Worm (Caenorhabditis elegans) whole organism, L4 larva: Measurements from ENCODE around the gene fbxb-3.

Experiments used
- D1046.2 ChIP-seq: fragments of 200-800 bp; sonication (Bioruptor generic); IDR thresholded peaks from 2 replicates; pipeline ENCODE4 v1.3.6; 2022; ENCODE audit warnings: missing genetic modification characterization, missing compliant biosample characterization
- F37D6.2 ChIP-seq: sonication (generic microtip); optimal IDR thresholded peaks from 2 replicates; lab custom pipeline; 2016; ENCODE audit warnings: mild to moderate bottlenecking, missing genetic modification characterization, missing compliant biosample characterization
- F49E8.2 ChIP-seq: sonication (generic microtip); optimal IDR thresholded peaks from 2 replicates; lab custom pipeline; 2016; ENCODE audit warnings: missing compliant biosample characterization, mild to moderate bottlenecking, missing genetic modification characterization, borderline replicate concordance
- T26A8.4 ChIP-seq: fragments of 200-800 bp; sonication (Bioruptor generic); IDR thresholded peaks from 2 replicates; pipeline ENCODE4 v1.3.6; 2022; ENCODE audit warnings: missing genetic modification characterization, missing compliant biosample characterization
- Y48G9A.11 ChIP-seq: fragments of 200-800 bp; sonication (Bioruptor generic); IDR thresholded peaks from 2 replicates; pipeline ENCODE4 v1.3.6; 2022; ENCODE audit warnings: missing genetic modification reagents, missing genetic modification characterization, missing compliant biosample characterization
- Y75B8A.6 ChIP-seq: fragments of 200-800 bp; sonication (Bioruptor generic); IDR thresholded peaks from 2 replicates; pipeline ENCODE4 v1.3.6; 2022; ENCODE audit warnings: missing genetic modification reagents, missing genetic modification characterization, missing compliant biosample characterization
- aha-1 ChIP-seq: fragments of 150-350 bp; peaks from one replicate; lab custom pipeline; 2014; ENCODE audit warnings: missing biosample characterization, missing genetic modification characterization
- ama-1 ChIP-seq: fragments of 150-350 bp; optimal IDR thresholded peaks from 2 replicates; lab custom pipeline; 2014; ENCODE audit warnings: inconsistent platforms, mixed read lengths
- arid-1 ChIP-seq: fragments of 200-800 bp; sonication (Bioruptor generic); conservative IDR thresholded peaks from 2 replicates; pipeline ENCODE4 v1.3.6; 2022; ENCODE audit warnings: missing genetic modification reagents, missing genetic modification characterization, missing compliant biosample characterization
- ceh-20 ChIP-seq: fragments of 200-800 bp; sonication (Bioruptor generic); IDR thresholded peaks from 2 replicates; pipeline ENCODE4 v1.3.6; 2022; ENCODE audit warnings: missing genetic modification reagents, missing genetic modification characterization, missing compliant biosample characterization
- ceh-82 ChIP-seq: sonication (generic microtip); optimal IDR thresholded peaks from 2 replicates; lab custom pipeline; 2017; ENCODE audit warnings: missing biosample characterization, missing genetic modification characterization
- ces-1 ChIP-seq: fragments of 150-350 bp; sonication (generic microtip); optimal IDR thresholded peaks from 4 replicates; lab custom pipeline; 2014; ENCODE audit warnings: missing biosample characterization, missing genetic modification reagents, missing genetic modification characterization
- daf-16 ChIP-seq, 3 experiments: sonication (generic microtip); optimal IDR thresholded peaks; 2 replicates each; lab custom pipeline; 2016 to 2017; ENCODE audit warnings: missing genetic modification characterization in 3 of 3, missing genetic modification reagents in 3 of 3, mild to moderate bottlenecking in 2 of 3, missing compliant biosample characterization in 2 of 3, missing biosample characterization in 1 of 3, moderate library complexity in 1 of 3
- dmd-9 ChIP-seq: fragments of 200-800 bp; sonication (Bioruptor generic); IDR thresholded peaks from 2 replicates; pipeline ENCODE4 v1.3.6; 2022; ENCODE audit warnings: missing genetic modification reagents, missing genetic modification characterization, missing compliant biosample characterization
- dpl-1 ChIP-seq: fragments of 150-350 bp; optimal IDR thresholded peaks from 2 replicates; lab custom pipeline; 2014; ENCODE audit warnings: missing biosample characterization, missing genetic modification reagents, missing genetic modification characterization
- dve-1 ChIP-seq: sonication (generic microtip); optimal IDR thresholded peaks from 2 replicates; lab custom pipeline; 2017; ENCODE audit warnings: antibody characterized with exemption, mild to moderate bottlenecking, missing genetic modification characterization, missing compliant biosample characterization; ENCODE audit not compliant: insufficient read depth
- fkh-10 ChIP-seq: fragments of 150-350 bp; optimal IDR thresholded peaks from 2 replicates; lab custom pipeline; 2014; ENCODE audit warnings: missing biosample characterization, missing genetic modification reagents, missing genetic modification characterization
- gei-8 ChIP-seq: fragments of 200-800 bp; sonication (Bioruptor generic); optimal IDR thresholded peaks from 2 replicates; lab custom pipeline; 2018; ENCODE audit warnings: mild to moderate bottlenecking, missing genetic modification characterization, missing compliant biosample characterization
- hlh-30 ChIP-seq: sonication (generic microtip); optimal IDR thresholded peaks from 2 replicates; lab custom pipeline; 2017; ENCODE audit warnings: antibody characterized with exemption, mild to moderate bottlenecking, missing genetic modification characterization, missing compliant biosample characterization; ENCODE audit not compliant: insufficient read depth
- lin-13 ChIP-seq: fragments of 150-350 bp; optimal IDR thresholded peaks from 2 replicates; lab custom pipeline; 2014; ENCODE audit warnings: missing biosample characterization, missing genetic modification reagents, missing genetic modification characterization
- lin-38 ChIP-seq: fragments of 200-800 bp; sonication (Bioruptor generic); IDR thresholded peaks from 2 replicates; pipeline ENCODE4 v1.3.6; 2022; ENCODE audit warnings: missing genetic modification reagents, missing genetic modification characterization, missing compliant biosample characterization
- lin-39 ChIP-seq: fragments of 150-350 bp; optimal IDR thresholded peaks from 2 replicates; lab custom pipeline; 2014; ENCODE audit warnings: missing biosample characterization, missing genetic modification reagents, missing genetic modification characterization
- lsy-2 ChIP-seq, 2 experiments: fragments of 150-350 bp in 1 of 2; sonication (generic microtip) in 1 of 2; optimal IDR thresholded peaks; 2 replicates each; lab custom pipeline; 2014 to 2017; ENCODE audit warnings: missing biosample characterization in 2 of 2, missing genetic modification characterization in 2 of 2
- madf-5 ChIP-seq, 2 experiments: fragments of 200-800 bp; sonication (Bioruptor generic); IDR thresholded peaks; 2 replicates each; pipeline ENCODE4 v1.3.6; 2022; ENCODE audit warnings: missing compliant biosample characterization in 2 of 2, missing genetic modification characterization in 2 of 2
- madf-9 ChIP-seq: fragments of 200-800 bp; sonication (Bioruptor generic); conservative IDR thresholded peaks from 2 replicates; pipeline ENCODE4 v1.3.6; 2022; ENCODE audit warnings: missing genetic modification reagents, missing genetic modification characterization, missing compliant biosample characterization
- mep-1 ChIP-seq: fragments of 150-350 bp; sonication (generic microtip); optimal IDR thresholded peaks from 3 replicates; lab custom pipeline; 2014; ENCODE audit warnings: missing biosample characterization, missing genetic modification characterization
- mes-2 ChIP-seq: sonication (generic microtip); optimal IDR thresholded peaks from 2 replicates; lab custom pipeline; 2016; ENCODE audit warnings: missing genotype, mild to moderate bottlenecking, missing genetic modification characterization, missing compliant biosample characterization; ENCODE audit not compliant: poor library complexity, severe bottlenecking
- nhr-11 ChIP-seq: fragments of 150-350 bp; optimal IDR thresholded peaks from 2 replicates; lab custom pipeline; 2014; ENCODE audit warnings: missing biosample characterization, missing genetic modification characterization
- nhr-111 ChIP-seq: fragments of 200-800 bp; sonication (Bioruptor generic); optimal IDR thresholded peaks from 2 replicates; lab custom pipeline; 2018; ENCODE audit warnings: mild to moderate bottlenecking, missing genetic modification characterization, missing compliant biosample characterization
- nhr-237 ChIP-seq: sonication (generic microtip); optimal IDR thresholded peaks from 2 replicates; lab custom pipeline; 2017; ENCODE audit warnings: missing biosample characterization, missing genetic modification characterization
- nhr-42 ChIP-seq: fragments of 200-800 bp; sonication (Bioruptor generic); IDR thresholded peaks from 2 replicates; pipeline ENCODE4 v1.3.6; 2022; ENCODE audit warnings: missing genetic modification characterization, missing compliant biosample characterization
- nhr-48 ChIP-seq: sonication (generic microtip); optimal IDR thresholded peaks from 2 replicates; lab custom pipeline; 2016; ENCODE audit warnings: mild to moderate bottlenecking, missing genetic modification characterization, missing compliant biosample characterization
- nhr-6 ChIP-seq: fragments of 150-350 bp; optimal IDR thresholded peaks from 2 replicates; lab custom pipeline; 2014; ENCODE audit warnings: missing biosample characterization, missing genetic modification characterization
- nhr-77 ChIP-seq: fragments of 150-350 bp; optimal IDR thresholded peaks from 2 replicates; lab custom pipeline; 2014; ENCODE audit warnings: missing biosample characterization, missing genetic modification characterization
- pqm-1 ChIP-seq: sonication (generic microtip); optimal IDR thresholded peaks from 2 replicates; lab custom pipeline; 2017; ENCODE audit warnings: missing biosample characterization, missing genetic modification characterization
- rbr-2 ChIP-seq: sonication (generic microtip); optimal IDR thresholded peaks from 2 replicates; lab custom pipeline; 2016; ENCODE audit warnings: missing genotype, missing genetic modification characterization, missing compliant biosample characterization
- saeg-2 ChIP-seq: fragments of 200-800 bp; sonication (Bioruptor generic); IDR thresholded peaks from 2 replicates; pipeline ENCODE4 v1.3.6; 2022; ENCODE audit warnings: missing genetic modification reagents, missing genetic modification characterization, missing compliant biosample characterization
- sdz-12 ChIP-seq: fragments of 200-800 bp; sonication (Bioruptor generic); optimal IDR thresholded peaks from 2 replicates; lab custom pipeline; 2018; ENCODE audit warnings: mild to moderate bottlenecking, missing genetic modification characterization, missing compliant biosample characterization
- set-16 ChIP-seq: fragments of 200-800 bp; sonication (Bioruptor generic); IDR thresholded peaks from 2 replicates; pipeline ENCODE4 v1.3.6; 2022; ENCODE audit warnings: missing genetic modification reagents, missing genetic modification characterization, missing compliant biosample characterization
- unc-39 ChIP-seq: sonication (generic microtip); optimal IDR thresholded peaks from 2 replicates; lab custom pipeline; 2017; ENCODE audit warnings: missing biosample characterization, missing genetic modification characterization
- unc-62 ChIP-seq, 3 experiments: fragments of 150-350 bp in 1 of 3; sonication (generic microtip); optimal IDR thresholded peaks in 2 of 3; peaks in 1 of 3; 1 replicate in 1 of 3; 2 replicates in 2 of 3; lab custom pipeline; 2014 to 2017; ENCODE audit warnings: missing biosample characterization in 3 of 3, missing genetic modification characterization in 3 of 3, missing genetic modification reagents in 3 of 3, missing genotype in 1 of 3
- vab-7 ChIP-seq: fragments of 200-800 bp; sonication (Bioruptor generic); IDR thresholded peaks from 2 replicates; pipeline ENCODE4 v1.3.6; 2022; ENCODE audit warnings: missing genetic modification reagents, missing genetic modification characterization, missing compliant biosample characterization

fbxb-3 gene

DNA sequence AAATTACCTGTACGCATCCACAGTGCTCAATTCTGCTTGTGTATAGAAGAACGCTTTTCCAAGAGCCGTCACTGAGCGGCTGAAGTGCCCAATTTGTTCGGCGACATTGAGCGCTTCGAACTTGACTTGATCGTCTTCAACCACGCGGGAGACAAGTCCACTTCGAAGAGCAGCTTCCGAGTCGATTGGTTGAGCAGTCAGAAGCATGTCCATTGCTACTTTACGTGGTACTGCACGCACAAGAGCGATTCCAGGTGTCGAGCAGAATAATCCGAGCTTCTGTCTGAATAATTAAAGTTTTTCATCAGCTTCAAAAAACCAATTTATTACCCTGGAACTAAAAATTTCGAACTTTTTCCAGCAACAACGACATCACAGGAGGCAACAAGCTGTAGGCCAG is 16.7 kb downstream of the fbxb-3 start:
- peak in 1 of 2 experiments; percentile 92 for TF ChIP-seq unc-62 (GFP tag; optimal IDR thresholded peaks at IDR 0.05 in 1 of 2; lab: Kevin White, UChicago)
- no peak for TF ChIP-seq unc-62 (tag; optimal IDR thresholded peaks at IDR 0.05; lab: Kevin White, UChicago)
- TF ChIP-seq saeg-2 (GFP tag; lab: Robert Waterston, UW) = no peak
- TF ChIP-seq unc-39 (tag; lab: Kevin White, UChicago) = no peak
- TF ChIP-seq madf-5 (GFP tag; IDR thresholded peaks at IDR 0.05; lab: Robert Waterston, UW) = no peak
- no peak for TF ChIP-seq T26A8.4 (GFP tag; lab: Robert Waterston, UW)
- no peak for TF ChIP-seq dmd-9 (GFP tag; lab: Robert Waterston, UW)
- TF ChIP-seq nhr-42 (GFP tag; lab: Robert Waterston, UW) = no peak

DNA sequence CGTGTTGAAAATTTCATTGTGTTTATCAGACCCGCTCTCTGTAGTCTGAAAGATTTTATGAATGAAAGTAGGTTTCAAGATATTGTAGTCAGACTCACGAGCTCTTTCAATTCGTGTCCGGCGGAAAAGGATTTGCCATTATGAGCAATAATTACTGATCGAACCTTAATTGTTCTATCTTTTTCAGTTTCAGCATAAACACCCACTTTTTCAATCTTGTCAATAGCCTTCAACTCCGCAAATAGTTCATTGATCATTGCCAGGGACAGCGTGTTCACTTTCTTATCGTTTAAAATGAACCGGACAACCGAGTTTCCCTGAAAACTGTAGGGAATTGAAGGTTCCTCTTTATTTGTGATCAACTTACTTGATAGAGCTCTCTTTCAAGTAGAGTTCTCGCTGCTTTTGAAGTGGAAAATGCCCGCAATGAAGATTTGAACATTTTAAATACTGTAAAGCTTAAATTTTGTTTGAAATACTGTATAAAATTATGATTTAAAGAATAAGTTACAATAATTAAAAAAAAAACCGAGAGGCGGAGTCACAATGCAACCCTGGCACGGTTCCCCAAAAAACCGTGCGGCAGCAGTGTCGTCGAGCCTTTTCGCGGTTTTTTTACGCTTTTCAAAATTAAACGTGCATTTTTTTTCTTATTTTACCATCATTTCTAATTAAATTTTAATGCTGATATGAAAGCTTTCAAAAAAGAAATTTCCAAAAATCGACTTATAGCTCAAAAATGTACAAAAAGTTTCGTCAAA is 17.3 kb downstream of the fbxb-3 start, which contains the start of gene ech-2:
ech-2 (minus strand) TSS at position 452 of the 761 bp plus-strand sequence.
- TF ChIP-seq daf-16 (GFP tag; optimal IDR thresholded peaks at IDR 0.05; lab: Kevin White, UChicago) = no peak
- peak; percentile 53 for TF ChIP-seq daf-16 (tag; optimal IDR thresholded peaks at IDR 0.05; lab: Kevin White, UChicago)
- TF ChIP-seq Y75B8A.6 (GFP tag; lab: Robert Waterston, UW) = no peak
- peak; percentile 29 for TF ChIP-seq mep-1 (tag; lab: Kevin White, UChicago)
- peak; percentile 69 for TF ChIP-seq mes-2 (tag; lab: Kevin White, UChicago)
- TF ChIP-seq rbr-2 (tag; lab: Kevin White, UChicago) = peak; percentile 2
- TF ChIP-seq dve-1 (tag; lab: Kevin White, UChicago) = peak; percentile 41
- TF ChIP-seq hlh-30 (tag; lab: Kevin White, UChicago) = peak; percentile 38
- TF ChIP-seq aha-1 = peak; percentile 94
- TF ChIP-seq unc-62 (GFP tag; optimal IDR thresholded peaks at IDR 0.05 in 1 of 2; lab: Kevin White, UChicago) = peak in 1 of 2 experiments; percentile 23
- no peak for TF ChIP-seq unc-62 (tag; optimal IDR thresholded peaks at IDR 0.05; lab: Kevin White, UChicago)
- peak; percentile 58 for TF ChIP-seq lin-38 (GFP tag; lab: Robert Waterston, UW)
- no peak for TF ChIP-seq ceh-82 (tag; lab: Kevin White, UChicago)
- peak; percentile 42 for TF ChIP-seq dpl-1 (GFP tag; lab: Kevin White, UChicago)
- no peak for TF ChIP-seq nhr-237
- TF ChIP-seq lsy-2 (tag; optimal IDR thresholded peaks at IDR 0.05; lab: Kevin White, UChicago) = peak in 1 of 2 experiments; percentile 43
- no peak for TF ChIP-seq lin-13 (GFP tag; lab: Kevin White, UChicago)

DNA sequence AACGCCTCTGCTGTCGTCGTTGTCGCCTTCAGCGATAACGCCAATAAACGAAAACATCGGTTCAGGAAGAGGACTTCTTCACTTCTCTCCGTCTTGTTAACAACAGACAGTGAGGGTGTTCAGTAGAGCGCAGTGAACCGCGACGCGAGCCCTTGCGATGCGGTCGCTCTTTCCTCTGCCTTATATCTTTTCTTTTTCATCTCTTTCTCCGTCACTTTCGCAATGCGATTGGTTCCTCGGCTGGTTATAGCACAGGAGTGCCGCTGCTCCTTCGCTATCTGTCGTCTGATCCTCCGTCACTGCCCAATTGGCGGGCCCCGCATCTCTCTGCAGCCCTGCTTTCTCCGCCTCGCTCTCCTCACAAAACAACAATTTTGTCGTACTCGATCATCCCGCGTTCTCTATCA is 18.4 kb downstream of the fbxb-3 start:
- TF ChIP-seq mep-1 (tag; lab: Kevin White, UChicago) = peak; percentile 81
- TF ChIP-seq nhr-111 (GFP tag; lab: Kevin White, UChicago) = no peak
- no peak for TF ChIP-seq gei-8 (GFP tag; lab: Kevin White, UChicago)
- TF ChIP-seq ces-1 (GFP tag; lab: Kevin White, UChicago) = no peak
- TF ChIP-seq set-16 (GFP tag; lab: Robert Waterston, UW) = peak; percentile 87
- TF ChIP-seq D1046.2 (GFP tag; lab: Robert Waterston, UW) = no peak
- no peak for TF ChIP-seq pqm-1 (tag; lab: Kevin White, UChicago)
- TF ChIP-seq arid-1 (GFP tag; lab: Robert Waterston, UW) = no peak; the same call in 1 of the 2 replicates
- TF ChIP-seq aha-1 = peak; percentile 96
- TF ChIP-seq lin-39 (tag; lab: Kevin White, UChicago) = no peak
- 0 out of 2 replicates have a peak, but pooled peaks have one; percentile 39 for TF ChIP-seq vab-7
- TF ChIP-seq madf-9 = 0 out of 2 replicates have a peak, but pooled peaks have one; percentile 46
- TF ChIP-seq rbr-2 (tag; lab: Kevin White, UChicago) = peak; percentile 89
- TF ChIP-seq F49E8.2 (tag; lab: Kevin White, UChicago) = no peak
- peak; percentile 75 for TF ChIP-seq ceh-20 (GFP tag; lab: Robert Waterston, UW)
- no peak for TF ChIP-seq nhr-48 (tag; lab: Kevin White, UChicago)
- TF ChIP-seq fkh-10 (GFP tag; lab: Kevin White, UChicago) = peak; percentile 83
- TF ChIP-seq nhr-6 = peak; percentile 24
- no peak for TF ChIP-seq Y48G9A.11 (GFP tag; lab: Robert Waterston, UW)
- TF ChIP-seq dve-1 (tag; lab: Kevin White, UChicago) = peak; percentile 65
- TF ChIP-seq mes-2 (tag; lab: Kevin White, UChicago) = peak; percentile 64
- TF ChIP-seq F37D6.2 (tag; lab: Kevin White, UChicago) = peak; percentile 71
- TF ChIP-seq sdz-12 (GFP tag; lab: Kevin White, UChicago) = no peak
- TF ChIP-seq nhr-77 (tag; lab: Kevin White, UChicago) = peak; percentile 22
- peak; percentile 19 for TF ChIP-seq dpl-1 (GFP tag; lab: Kevin White, UChicago)
- TF ChIP-seq unc-62 (GFP tag; optimal IDR thresholded peaks at IDR 0.05 in 1 of 2; lab: Kevin White, UChicago) = peak in 1 of 2 experiments; percentile 83
- no peak for TF ChIP-seq unc-62 (tag; optimal IDR thresholded peaks at IDR 0.05; lab: Kevin White, UChicago)
- peak; percentile 67 for TF ChIP-seq ama-1
- TF ChIP-seq nhr-11 (tag; lab: Kevin White, UChicago) = peak; percentile 73
